In genomic region chr2L:18957142-18957674, dm6 we compare ENCODE assay signal across 5 fruit fly cellular contexts.
A peak's percentile ranks its signal among the peaks of the same experiment; 100 is the strongest.
TF ChIP-seq lines count a peak whose summit lies in the region.

TSS of gene Bhmt (minus strand) at chr2L:18957311.

TF ChIP-seq in whole organism, adult, 20 proteins besides CTCF, POLR2A, EP300 and RAD21 (continued from another document):
- TF ChIP-seq CG1620 (GFP tag; optimal IDR thresholded peaks at IDR 0.05; lab: Kevin White, UChicago) (no peak), CG7045 (GFP tag; optimal IDR thresholded peaks at IDR 0.05; lab: Kevin White, UChicago) (peak; percentile 81)

TF ChIP-seq in whole organism, embryonic, 481 proteins besides CTCF, POLR2A, EP300 and RAD21 (continued from another document and continues in another):
- peak; percentile 73 for TF ChIP-seq HHEX (GFP tag; optimal IDR thresholded peaks at IDR 0.05; lab: Kevin White, UChicago)
- TF ChIP-seq btn (GFP tag; optimal IDR thresholded peaks at IDR 0.05; lab: Kevin White, UChicago) = no peak
- peak; percentile 74 for TF ChIP-seq CG8924 (tag; optimal IDR thresholded peaks at IDR 0.05; lab: Kevin White, UChicago)
- peak; percentile 52 for TF ChIP-seq Hand (GFP tag; optimal IDR thresholded peaks at IDR 0.05; lab: Kevin White, UChicago)
- TF ChIP-seq CG10431 (GFP tag; optimal IDR thresholded peaks at IDR 0.05; lab: Kevin White, UChicago) = no peak
- TF ChIP-seq row (GFP tag; IDR thresholded peaks at IDR 0.05; lab: Robert Waterston, UW) = peak; percentile 83
- TF ChIP-seq schlank (tag; optimal IDR thresholded peaks at IDR 0.05; lab: Kevin White, UChicago) = peak; percentile 15
- no peak for TF ChIP-seq CG7786 (GFP tag; optimal IDR thresholded peaks at IDR 0.05; lab: Kevin White, UChicago)
- TF ChIP-seq yki (optimal IDR thresholded peaks at IDR 0.05; lab: Kevin White, UChicago) = no peak
- TF ChIP-seq sens-2 (GFP tag; IDR thresholded peaks at IDR 0.05; lab: Robert Waterston, UW) = no peak
- TF ChIP-seq CG8765 (GFP tag; IDR thresholded peaks at IDR 0.05; lab: Robert Waterston, UW) = peak; percentile 11; the same call in 1 of the 2 replicates
- peak; percentile 22 for TF ChIP-seq Fer2 (tag; optimal IDR thresholded peaks at IDR 0.05; lab: Kevin White, UChicago)
- no peak; the same call in 1 of the 2 replicates for TF ChIP-seq cas (GFP tag; IDR thresholded peaks at IDR 0.05; lab: Robert Waterston, UW)
- peak in 1 of 2 experiments; percentile 77 for TF ChIP-seq crp (GFP tag; optimal IDR thresholded peaks at IDR 0.05; lab: Kevin White, UChicago)
- TF ChIP-seq CG6654 (GFP tag; optimal IDR thresholded peaks at IDR 0.05; lab: Kevin White, UChicago) = no peak
- TF ChIP-seq PHDP (tag; optimal IDR thresholded peaks at IDR 0.05; lab: Kevin White, UChicago) = peak; percentile 80
- no peak for TF ChIP-seq ac (GFP tag; optimal IDR thresholded peaks at IDR 0.05; lab: Kevin White, UChicago)
- TF ChIP-seq Jarid2 (GFP tag; optimal IDR thresholded peaks at IDR 0.05; lab: Kevin White, UChicago) = no peak
- no peak for TF ChIP-seq fru (optimal IDR thresholded peaks at IDR 0.05; lab: Kevin White, UChicago)
- no peak for TF ChIP-seq Deaf1 (tag; optimal IDR thresholded peaks at IDR 0.05; lab: Kevin White, UChicago)
- TF ChIP-seq wdn (GFP tag; IDR thresholded peaks at IDR 0.05; lab: Robert Waterston, UW) = peak; percentile 51; the same call in 1 of the 2 replicates
- TF ChIP-seq Bgb (GFP tag; IDR thresholded peaks at IDR 0.05; lab: Robert Waterston, UW; ENCODE audit: partially characterized antibody) = no peak
- no peak for TF ChIP-seq danr (GFP tag; IDR thresholded peaks at IDR 0.05; lab: Robert Waterston, UW)
- no peak for TF ChIP-seq Lhr (GFP tag; optimal IDR thresholded peaks at IDR 0.05; lab: Kevin White, UChicago)
- peak; percentile 96 for TF ChIP-seq grau (tag; optimal IDR thresholded peaks at IDR 0.05; lab: Kevin White, UChicago)
- TF ChIP-seq CG5180 (GFP tag; optimal IDR thresholded peaks at IDR 0.05; lab: Kevin White, UChicago) = no peak
- TF ChIP-seq CG14710 (tag; optimal IDR thresholded peaks at IDR 0.05; lab: Kevin White, UChicago) = no peak
- TF ChIP-seq Atf3 (GFP tag; optimal IDR thresholded peaks at IDR 0.05; lab: Kevin White, UChicago) = no peak
- TF ChIP-seq Hsf (GFP tag; optimal IDR thresholded peaks at IDR 0.05; lab: Kevin White, UChicago) = no peak
- peak; percentile 69 for TF ChIP-seq CG12659 (GFP tag; optimal IDR thresholded peaks at IDR 0.05; lab: Kevin White, UChicago)
- no peak for TF ChIP-seq eyg (GFP tag; optimal IDR thresholded peaks at IDR 0.05; lab: Kevin White, UChicago)
- TF ChIP-seq tap (tag; optimal IDR thresholded peaks at IDR 0.05; lab: Kevin White, UChicago) = peak; percentile 66
- TF ChIP-seq NC2α (GFP tag; optimal IDR thresholded peaks at IDR 0.05; lab: Kevin White, UChicago) = no peak

TF ChIP-seq in whole organism, prepupa, 60 proteins besides CTCF, POLR2A, EP300 and RAD21 (continued from another document and continues in another):
- peak; percentile 84 for TF ChIP-seq Gug (GFP tag; IDR thresholded peaks at IDR 0.05; lab: Robert Waterston, UW)
- peak; percentile 79 for TF ChIP-seq CG6854 (GFP tag; optimal IDR thresholded peaks at IDR 0.05; lab: Kevin White, UChicago)
- TF ChIP-seq CG1621 (tag; optimal IDR thresholded peaks at IDR 0.05; lab: Kevin White, UChicago) = peak; percentile 72
- peak; percentile 92 for TF ChIP-seq Ets96B (tag; optimal IDR thresholded peaks at IDR 0.05; lab: Kevin White, UChicago)
- peak; percentile 78 for TF ChIP-seq Met (GFP tag; optimal IDR thresholded peaks at IDR 0.05; lab: Kevin White, UChicago)
- TF ChIP-seq Lpt (GFP tag; optimal IDR thresholded peaks at IDR 0.05; lab: Kevin White, UChicago) = peak; percentile 69
- TF ChIP-seq achi (GFP tag; optimal IDR thresholded peaks at IDR 0.05; lab: Kevin White, UChicago) = peak; percentile 88
- TF ChIP-seq Eip78C (GFP tag; lab: Kevin White, UChicago) = peak; percentile 95
- peak; percentile 85 for TF ChIP-seq CG7368 (GFP tag; optimal IDR thresholded peaks at IDR 0.05; lab: Kevin White, UChicago)
- peak; percentile 86 for TF ChIP-seq Sox14 (GFP tag; optimal IDR thresholded peaks at IDR 0.05; lab: Kevin White, UChicago)
- peak; percentile 80 for TF ChIP-seq net (GFP tag; optimal IDR thresholded peaks at IDR 0.05; lab: Kevin White, UChicago)
- TF ChIP-seq CG11762 (GFP tag; optimal IDR thresholded peaks at IDR 0.05; lab: Kevin White, UChicago; ENCODE audit: insufficient read depth) = peak; percentile 79
- peak; percentile 93 for TF ChIP-seq eg (GFP tag; IDR thresholded peaks at IDR 0.05; lab: Robert Waterston, UW)
- TF ChIP-seq Hr39 (GFP tag; optimal IDR thresholded peaks at IDR 0.05; lab: Kevin White, UChicago) = peak; percentile 59
- peak; percentile 87 for TF ChIP-seq CG15336 (GFP tag; IDR thresholded peaks at IDR 0.05; lab: Robert Waterston, UW)
- peak; percentile 76 for TF ChIP-seq spab (GFP tag; optimal IDR thresholded peaks at IDR 0.05; lab: Kevin White, UChicago)
- TF ChIP-seq CG4318 (GFP tag; optimal IDR thresholded peaks at IDR 0.05; lab: Kevin White, UChicago) = peak; percentile 56
- TF ChIP-seq CG31627 (GFP tag; optimal IDR thresholded peaks at IDR 0.05; lab: Kevin White, UChicago) = peak; percentile 54
- peak; percentile 89 for TF ChIP-seq CG8632 (GFP tag; optimal IDR thresholded peaks at IDR 0.05; lab: Kevin White, UChicago)
- TF ChIP-seq fd59A (GFP tag; optimal IDR thresholded peaks at IDR 0.05; lab: Kevin White, UChicago) = peak; percentile 48
- TF ChIP-seq Eip93F (GFP tag; optimal IDR thresholded peaks at IDR 0.05; lab: Kevin White, UChicago) = peak; percentile 89
- TF ChIP-seq OdsH (GFP tag; optimal IDR thresholded peaks at IDR 0.05; lab: Kevin White, UChicago) = peak; percentile 86
- TF ChIP-seq cyc (GFP tag; optimal IDR thresholded peaks at IDR 0.05; lab: Kevin White, UChicago) = peak; percentile 61
- TF ChIP-seq salr (GFP tag; optimal IDR thresholded peaks at IDR 0.05; lab: Kevin White, UChicago) = peak; percentile 65 to 69
- TF ChIP-seq Sox15 (GFP tag; optimal IDR thresholded peaks at IDR 0.05; lab: Kevin White, UChicago) = peak; percentile 62
- peak; percentile 78 for TF ChIP-seq CG6276 (GFP tag; optimal IDR thresholded peaks at IDR 0.05; lab: Kevin White, UChicago)
- TF ChIP-seq CG6808 (GFP tag; optimal IDR thresholded peaks at IDR 0.05; lab: Kevin White, UChicago) = peak; percentile 80
- peak; percentile 87 for TF ChIP-seq CG10669 (GFP tag; optimal IDR thresholded peaks at IDR 0.05; lab: Kevin White, UChicago)
- peak; percentile 65 for TF ChIP-seq Smox (GFP tag; optimal IDR thresholded peaks at IDR 0.05; lab: Kevin White, UChicago)
- peak; percentile 69 for TF ChIP-seq Hr4 (GFP tag; optimal IDR thresholded peaks at IDR 0.05; lab: Kevin White, UChicago)
- peak; percentile 76 for TF ChIP-seq CG11902 (GFP tag; optimal IDR thresholded peaks at IDR 0.05; lab: Kevin White, UChicago)
- peak; percentile 93 for TF ChIP-seq dsx (GFP tag; optimal IDR thresholded peaks at IDR 0.05; lab: Kevin White, UChicago; ENCODE audit: poor library complexity, severe bottlenecking)
- TF ChIP-seq Eip75B (GFP tag; optimal IDR thresholded peaks at IDR 0.05; lab: Kevin White, UChicago) = peak; percentile 71

TF ChIP-seq in whole organism, pupa, 21 proteins besides CTCF, POLR2A, EP300 and RAD21 (continued from another document):
- peak; percentile 82 for TF ChIP-seq Pif1A (GFP tag; optimal IDR thresholded peaks at IDR 0.05; lab: Kevin White, UChicago)

TF ChIP-seq in whole organism, wandering third instar larva, 38 proteins besides CTCF, POLR2A, EP300 and RAD21 (continued from another document):
- TF ChIP-seq Hr83 (GFP tag; optimal IDR thresholded peaks at IDR 0.05; lab: Kevin White, UChicago; ENCODE audit: poor library complexity, severe bottlenecking) = peak; percentile 61
- no peak for TF ChIP-seq jim (GFP tag; optimal IDR thresholded peaks at IDR 0.05; lab: Kevin White, UChicago)
- no peak for TF ChIP-seq pan (optimal IDR thresholded peaks at IDR 0.05; lab: Kevin White, UChicago)
- no peak for TF ChIP-seq lola (GFP tag; optimal IDR thresholded peaks at IDR 0.05; lab: Kevin White, UChicago)
- peak; percentile 85 for TF ChIP-seq Sp1 (GFP tag; optimal IDR thresholded peaks at IDR 0.05; lab: Kevin White, UChicago)
- TF ChIP-seq sage (GFP tag; optimal IDR thresholded peaks at IDR 0.05; lab: Kevin White, UChicago) = peak; percentile 90
- peak; percentile 87 for TF ChIP-seq psq (GFP tag; optimal IDR thresholded peaks at IDR 0.05; lab: Kevin White, UChicago)
- no peak for TF ChIP-seq Vsx2 (GFP tag; optimal IDR thresholded peaks at IDR 0.05; lab: Kevin White, UChicago; ENCODE audit: partially characterized antibody)
- peak; percentile 42 for TF ChIP-seq CG32264 (GFP tag; optimal IDR thresholded peaks at IDR 0.05; lab: Kevin White, UChicago)
- TF ChIP-seq CG9705 (GFP tag; optimal IDR thresholded peaks at IDR 0.05; lab: Kevin White, UChicago) = peak; percentile 49
- TF ChIP-seq Jra (GFP tag; optimal IDR thresholded peaks at IDR 0.05; lab: Kevin White, UChicago) = no peak
- TF ChIP-seq foxo (GFP tag; optimal IDR thresholded peaks at IDR 0.05; lab: Kevin White, UChicago) = peak in 1 of 2 experiments; percentile 91
- peak; percentile 61 for TF ChIP-seq ey (GFP tag; optimal IDR thresholded peaks at IDR 0.05; lab: Kevin White, UChicago)
- TF ChIP-seq Hnf4 (GFP tag; optimal IDR thresholded peaks at IDR 0.05; lab: Kevin White, UChicago) = peak; percentile 73
- TF ChIP-seq tai (GFP tag; optimal IDR thresholded peaks at IDR 0.05; lab: Kevin White, UChicago) = no peak
- peak; percentile 88 for TF ChIP-seq HLH106 (tag; optimal IDR thresholded peaks at IDR 0.05; lab: Kevin White, UChicago)
TF ChIP-seq in whole organism, wandering third instar larva: peak in this region for 19.
